Worm (Caenorhabditis elegans) whole organism, L1 larva: ENCODE results near the gene Y62H9A.9.

Experiments used
- C16A3.4 ChIP-seq: fragments of 150-350 bp; optimal IDR thresholded peaks from 2 replicates; lab custom pipeline; 2014; ENCODE audit warnings: missing biosample characterization, missing genetic modification characterization
- C34B4.2 ChIP-seq: sonication (generic microtip); optimal IDR thresholded peaks from 2 replicates; lab custom pipeline; 2017; ENCODE audit warnings: mild to moderate bottlenecking, missing genetic modification characterization, missing compliant biosample characterization
- Y116A8C.19 ChIP-seq: sonication (generic microtip); optimal IDR thresholded peaks from 2 replicates; lab custom pipeline; 2016; ENCODE audit warnings: missing compliant biosample characterization, missing genetic modification characterization, borderline replicate concordance
- aha-1 ChIP-seq: fragments of 150-350 bp; optimal IDR thresholded peaks from 2 replicates; lab custom pipeline; 2014; ENCODE audit warnings: missing biosample characterization, missing genetic modification characterization
- alr-1 ChIP-seq: fragments of 200-800 bp; sonication (Bioruptor generic); optimal IDR thresholded peaks from 2 replicates; lab custom pipeline; 2018; ENCODE audit warnings: borderline replicate concordance, mild to moderate bottlenecking, missing genetic modification characterization, missing compliant biosample characterization
- aly-2 ChIP-seq: fragments of 150-350 bp; optimal IDR thresholded peaks from 2 replicates; lab custom pipeline; 2014; ENCODE audit warnings: missing biosample characterization, missing genetic modification characterization
- ama-1 ChIP-seq: fragments of 150-350 bp; optimal IDR thresholded peaks from 2 replicates; lab custom pipeline; 2014
- blmp-1 ChIP-seq: fragments of 150-350 bp; optimal IDR thresholded peaks from 2 replicates; lab custom pipeline; 2014; ENCODE audit warnings: missing biosample characterization, missing genetic modification characterization
- ceh-63 ChIP-seq: fragments of 200-800 bp; sonication (Bioruptor generic); optimal IDR thresholded peaks from 2 replicates; lab custom pipeline; 2018; ENCODE audit warnings: mild to moderate bottlenecking, missing genetic modification characterization, missing compliant biosample characterization
- ceh-82 ChIP-seq, 3 experiments: fragments of 150-350 bp in 1 of 3; sonication (generic microtip) in 2 of 3; optimal IDR thresholded peaks; 2 replicates each; lab custom pipeline; 2014 to 2017; ENCODE audit warnings: missing biosample characterization in 3 of 3, missing genetic modification characterization in 3 of 3
- ceh-88 ChIP-seq: fragments of 200-800 bp; sonication (Bioruptor generic); IDR thresholded peaks from 2 replicates; pipeline ENCODE4 v1.3.6; 2022; ENCODE audit warnings: missing genetic modification characterization, missing compliant biosample characterization
- ceh-90 ChIP-seq: sonication (generic microtip); optimal IDR thresholded peaks from 2 replicates; lab custom pipeline; 2016; ENCODE audit warnings: missing genetic modification characterization, missing compliant biosample characterization
- dsc-1 ChIP-seq: sonication (generic microtip); optimal IDR thresholded peaks from 2 replicates; lab custom pipeline; 2016; ENCODE audit warnings: mild to moderate bottlenecking, missing genetic modification characterization, missing compliant biosample characterization
- efl-1 ChIP-seq, 4 experiments: fragments of 150-350 bp; optimal IDR thresholded peaks in 3 of 4; peaks in 1 of 4; 1 replicate in 1 of 4; 2 replicates in 3 of 4; lab custom pipeline; 2014; ENCODE audit warnings: missing biosample characterization in 2 of 4, missing genetic modification characterization in 2 of 4, missing genetic modification reagents in 2 of 4
- elt-3 ChIP-seq, 6 experiments: fragments of 150-350 bp in 1 of 6; sonication (generic microtip); optimal IDR thresholded peaks; 2 replicates each; lab custom pipeline; 2017 to 2018; ENCODE audit warnings: missing biosample characterization in 6 of 6, missing genetic modification characterization in 6 of 6, inconsistent platforms in 1 of 6
- ets-5 ChIP-seq: fragments of 200-800 bp; sonication (Bioruptor generic); IDR thresholded peaks from 2 replicates; pipeline ENCODE4 v1.3.6; 2022; ENCODE audit warnings: missing genetic modification characterization, missing compliant biosample characterization
- fkh-4 ChIP-seq: sonication (generic microtip); optimal IDR thresholded peaks from 2 replicates; lab custom pipeline; 2016; ENCODE audit warnings: missing compliant biosample characterization, missing genetic modification characterization, borderline replicate concordance
- fkh-8 ChIP-seq: sonication (generic microtip); optimal IDR thresholded peaks from 2 replicates; lab custom pipeline; 2016; ENCODE audit warnings: mild to moderate bottlenecking, missing genetic modification characterization, missing compliant biosample characterization
- fos-1 ChIP-seq: fragments of 150-350 bp; optimal IDR thresholded peaks from 2 replicates; lab custom pipeline; 2014; ENCODE audit warnings: missing biosample characterization, missing genetic modification characterization
- grh-1 ChIP-seq: fragments of 200-800 bp; sonication (Bioruptor generic); IDR thresholded peaks from 2 replicates; pipeline ENCODE4 v1.3.6; 2022; ENCODE audit warnings: missing genetic modification reagents, missing genetic modification characterization, missing compliant biosample characterization
- hpl-2 ChIP-seq: fragments of 150-350 bp; optimal IDR thresholded peaks from 2 replicates; lab custom pipeline; 2014; ENCODE audit warnings: missing biosample characterization, missing genetic modification reagents, missing genetic modification characterization
- isw-1 ChIP-seq: fragments of 200-800 bp; sonication (Bioruptor generic); IDR thresholded peaks from 2 replicates; pipeline ENCODE4 v1.3.6; 2022; ENCODE audit warnings: missing genetic modification characterization, missing compliant biosample characterization
- lin-13 ChIP-seq: fragments of 150-350 bp; optimal IDR thresholded peaks from 2 replicates; lab custom pipeline; 2014; ENCODE audit warnings: missing biosample characterization, missing genetic modification reagents, missing genetic modification characterization
- lin-35 ChIP-seq, 2 experiments: fragments of 150-350 bp; optimal IDR thresholded peaks; 2 replicates each; lab custom pipeline; 2014; ENCODE audit warnings: missing biosample characterization in 2 of 2, missing genetic modification characterization in 2 of 2, missing genetic modification reagents in 2 of 2
- lin-39 ChIP-seq: fragments of 150-350 bp; optimal IDR thresholded peaks from 2 replicates; lab custom pipeline; 2014; ENCODE audit warnings: missing biosample characterization, missing genetic modification reagents, missing genetic modification characterization
- mab-9 ChIP-seq: fragments of 200-800 bp; sonication (Bioruptor generic); IDR thresholded peaks from 2 replicates; pipeline ENCODE4 v1.3.6; 2022; ENCODE audit warnings: missing genetic modification reagents, missing genetic modification characterization, missing compliant biosample characterization
- mdl-1 ChIP-seq, 2 experiments: fragments of 150-350 bp; optimal IDR thresholded peaks; 2 replicates each; lab custom pipeline; 2014 to 2017; ENCODE audit warnings: missing biosample characterization in 2 of 2, missing genetic modification characterization in 2 of 2, inconsistent platforms in 1 of 2
- mep-1 ChIP-seq: fragments of 150-350 bp; optimal IDR thresholded peaks from 2 replicates; lab custom pipeline; 2014; ENCODE audit warnings: missing biosample characterization, missing genetic modification characterization
- nhr-12 ChIP-seq: sonication (generic microtip); optimal IDR thresholded peaks from 2 replicates; lab custom pipeline; 2017; ENCODE audit warnings: missing biosample characterization, missing genetic modification characterization
- nhr-19 ChIP-seq: fragments of 200-800 bp; sonication (Bioruptor generic); conservative IDR thresholded peaks from 2 replicates; pipeline ENCODE4 v1.3.6; 2022; ENCODE audit warnings: missing genetic modification characterization, missing compliant biosample characterization
- nhr-20 ChIP-seq: sonication (generic microtip); optimal IDR thresholded peaks from 2 replicates; lab custom pipeline; 2016; ENCODE audit warnings: mild to moderate bottlenecking, missing genetic modification characterization, missing compliant biosample characterization
- nhr-237 ChIP-seq: fragments of 150-350 bp; optimal IDR thresholded peaks from 2 replicates; lab custom pipeline; 2014; ENCODE audit warnings: missing biosample characterization, missing genetic modification characterization
- nhr-28 ChIP-seq: fragments of 150-350 bp; optimal IDR thresholded peaks from 2 replicates; lab custom pipeline; 2014; ENCODE audit warnings: missing biosample characterization, missing genetic modification characterization
- nhr-47 ChIP-seq: sonication (generic microtip); optimal IDR thresholded peaks from 2 replicates; lab custom pipeline; 2016; ENCODE audit warnings: mild to moderate bottlenecking, missing genetic modification characterization, moderate library complexity, missing compliant biosample characterization
- nhr-71 ChIP-seq: sonication (generic microtip); optimal IDR thresholded peaks from 2 replicates; lab custom pipeline; 2016; ENCODE audit warnings: mild to moderate bottlenecking, missing genetic modification characterization, moderate library complexity, missing compliant biosample characterization
- nhr-84 ChIP-seq: sonication (generic microtip); optimal IDR thresholded peaks from 2 replicates; lab custom pipeline; 2017; ENCODE audit warnings: missing biosample characterization, missing genetic modification characterization
- nhr-85 ChIP-seq: sonication (generic microtip); peaks from one replicate; lab custom pipeline; 2016; ENCODE audit warnings: missing genetic modification characterization, inconsistent platforms, missing compliant biosample characterization
- nhr-90 ChIP-seq: sonication (generic microtip); optimal IDR thresholded peaks from 2 replicates; lab custom pipeline; 2016; ENCODE audit warnings: mild to moderate bottlenecking, missing genetic modification characterization, missing compliant biosample characterization; ENCODE audit not compliant: poor library complexity
- pag-3 ChIP-seq: sonication (generic microtip); optimal IDR thresholded peaks from 2 replicates; lab custom pipeline; 2017; ENCODE audit warnings: missing genetic modification characterization, mild to moderate bottlenecking, missing compliant biosample characterization, antibody characterized with exemption, borderline replicate concordance; ENCODE audit not compliant: insufficient read depth
- pax-3 ChIP-seq: fragments of 200-800 bp; sonication (Bioruptor generic); optimal IDR thresholded peaks from 2 replicates; lab custom pipeline; 2018; ENCODE audit warnings: mild to moderate bottlenecking, missing genetic modification characterization, moderate library complexity, missing compliant biosample characterization
- rnt-1 ChIP-seq: sonication (generic microtip); optimal IDR thresholded peaks from 2 replicates; lab custom pipeline; 2016; ENCODE audit warnings: mild to moderate bottlenecking, missing genetic modification characterization, moderate library complexity, missing compliant biosample characterization
- snu-23 ChIP-seq: sonication (generic microtip); optimal IDR thresholded peaks from 2 replicates; lab custom pipeline; 2016; ENCODE audit warnings: missing genetic modification characterization, missing compliant biosample characterization
- sox-4 ChIP-seq: sonication (generic microtip); optimal IDR thresholded peaks from 2 replicates; lab custom pipeline; 2016; ENCODE audit warnings: missing genetic modification characterization, missing compliant biosample characterization
- sptf-1 ChIP-seq: fragments of 150-350 bp; optimal IDR thresholded peaks from 2 replicates; lab custom pipeline; 2014; ENCODE audit warnings: missing biosample characterization, missing genetic modification characterization
- swsn-7 ChIP-seq: sonication (generic microtip); optimal IDR thresholded peaks from 2 replicates; lab custom pipeline; 2016; ENCODE audit warnings: missing genetic modification characterization, missing compliant biosample characterization
- tlp-1 ChIP-seq: fragments of 150-350 bp; optimal IDR thresholded peaks from 2 replicates; lab custom pipeline; 2014; ENCODE audit warnings: missing biosample characterization, missing genetic modification characterization
- unc-62 ChIP-seq: fragments of 150-350 bp; optimal IDR thresholded peaks from 2 replicates; lab custom pipeline; 2014; ENCODE audit warnings: missing biosample characterization, missing genetic modification reagents, missing genetic modification characterization
- unc-86 ChIP-seq: sonication (generic microtip); optimal IDR thresholded peaks from 2 replicates; lab custom pipeline; 2016; ENCODE audit warnings: missing genetic modification characterization, missing compliant biosample characterization
- ztf-4 ChIP-seq: fragments of 150-350 bp; optimal IDR thresholded peaks from 2 replicates; lab custom pipeline; 2014; ENCODE audit warnings: missing biosample characterization, missing genetic modification characterization

Gene Y62H9A.9

DNA sequence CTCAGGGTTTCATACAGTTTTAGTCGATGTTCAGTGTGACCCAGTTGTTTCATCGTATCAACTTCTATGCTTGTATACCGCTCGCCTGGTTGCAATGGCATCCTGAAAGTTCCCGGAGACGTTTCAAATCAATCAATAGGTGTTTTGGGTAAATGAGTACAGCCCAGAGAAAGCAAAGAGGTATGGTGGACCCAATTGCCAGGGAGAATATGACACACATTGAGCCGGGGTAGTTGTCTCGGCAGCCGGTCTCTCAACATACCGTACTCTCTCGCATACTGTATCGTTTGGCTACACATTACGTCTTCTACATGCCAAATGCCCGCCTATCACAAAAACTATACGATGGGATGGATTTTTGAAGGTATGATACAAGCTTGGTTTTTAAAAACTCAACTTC lies at the start of gene Y62H9A.9:
TSS of gene Y62H9A.9 (minus strand) at position 101 of the 400 bp plus-strand sequence.
- TF ChIP-seq ets-5 (0 out of 2 replicates have a peak, but pooled peaks have one; percentile 48), pax-3 (tag; lab: Kevin White, UChicago) (no peak)
- TF ChIP-seq, all 84 proteins: peak for 1

DNA sequence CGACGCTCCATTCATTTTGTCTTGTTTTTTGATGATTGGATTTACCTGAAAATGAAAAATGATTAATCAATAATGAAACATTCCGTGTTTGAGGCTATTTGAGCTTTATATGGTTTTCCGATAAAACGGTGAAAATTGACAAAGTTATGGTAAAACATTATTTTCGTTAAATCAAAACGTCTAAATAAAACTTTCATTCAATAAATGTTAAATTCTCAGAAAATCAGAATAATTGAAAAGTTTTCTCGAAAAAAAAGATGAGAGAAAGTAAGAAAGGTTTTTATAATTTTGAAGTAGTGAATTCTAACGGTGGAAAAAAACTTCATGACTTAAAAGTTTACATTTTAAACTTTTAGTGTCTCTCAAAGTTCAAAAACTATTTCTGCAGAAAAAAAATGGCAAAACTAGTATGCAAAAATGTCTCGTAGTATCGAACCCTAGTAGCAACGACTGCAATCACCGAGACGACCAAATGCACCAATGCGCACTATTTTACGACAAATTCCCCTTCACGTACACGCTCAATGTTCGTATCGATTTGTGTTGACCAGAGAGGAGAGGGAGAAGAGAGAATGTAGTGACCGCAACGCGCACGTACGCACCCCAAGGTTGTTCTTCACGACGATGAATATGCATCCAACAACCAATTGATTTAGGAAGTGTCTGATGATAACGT lies 49.0 kb upstream of the Y62H9A.9 start, which contains the start of gene nfya-1:
TSS of gene nfya-1 (minus strand) at position 51 of the 676 bp plus-strand sequence.
- TF ChIP-seq lin-35 (GFP tag; optimal IDR thresholded peaks at IDR 0.05; lab: Kevin White, UChicago), result peak; percentile 45 to 77
- TF ChIP-seq mab-9, result no peak
- TF ChIP-seq Y116A8C.19 (tag; lab: Kevin White, UChicago), result no peak
- TF ChIP-seq C16A3.4 (tag; lab: Kevin White, UChicago), result peak; percentile 47
- TF ChIP-seq dsc-1 (tag; lab: Kevin White, UChicago), result peak; percentile 24
- peak; percentile 43 for TF ChIP-seq swsn-7
- TF ChIP-seq rnt-1 (tag; lab: Kevin White, UChicago), result peak; percentile 64
- peak in 1 of 2 experiments; percentile 35 for TF ChIP-seq mdl-1 (tag; optimal IDR thresholded peaks at IDR 0.05; lab: Kevin White, UChicago)
- no peak for TF ChIP-seq lin-13 (GFP tag; lab: Kevin White, UChicago)
- TF ChIP-seq aha-1, result no peak
- no peak for TF ChIP-seq nhr-237 (tag; lab: Kevin White, UChicago)
- peak in 1 of 6 experiments; percentile 64 for TF ChIP-seq elt-3 (tag; optimal IDR thresholded peaks at IDR 0.05; lab: Kevin White, UChicago)
- peak; percentile 50 for TF ChIP-seq nhr-20 (tag; lab: Kevin White, UChicago)
- no peak for TF ChIP-seq nhr-12 (tag; lab: Kevin White, UChicago)
- TF ChIP-seq ama-1 (lab: Kevin White, UChicago), result no peak
- peak; percentile 37 for TF ChIP-seq nhr-90 (tag; lab: Kevin White, UChicago)
- TF ChIP-seq fkh-8 (tag; lab: Kevin White, UChicago), result no peak
- no peak for TF ChIP-seq pag-3
- no peak for TF ChIP-seq isw-1
- no peak for TF ChIP-seq grh-1 (GFP tag; lab: Robert Waterston, UW)
- no peak for TF ChIP-seq unc-62 (GFP tag; lab: Kevin White, UChicago)
- no peak for TF ChIP-seq pax-3 (tag; lab: Kevin White, UChicago)
- TF ChIP-seq unc-86 (tag; lab: Kevin White, UChicago), result peak; percentile 33
- TF ChIP-seq sox-4, result no peak
- peak; percentile 84 for TF ChIP-seq mep-1 (tag; lab: Kevin White, UChicago)
- no peak for TF ChIP-seq ets-5
- peak in 2 of 3 experiments; percentile 23 to 79 for TF ChIP-seq ceh-82 (tag; optimal IDR thresholded peaks at IDR 0.05; lab: Kevin White, UChicago)
- peak; percentile 73 for TF ChIP-seq blmp-1 (tag; lab: Kevin White, UChicago)
- TF ChIP-seq lin-39, result no peak
- TF ChIP-seq aly-2, result no peak
- no peak for TF ChIP-seq fkh-4 (tag; lab: Kevin White, UChicago)
- no peak for TF ChIP-seq fos-1
- TF ChIP-seq tlp-1 (tag; lab: Kevin White, UChicago), result no peak
- no peak for TF ChIP-seq C34B4.2 (tag; lab: Kevin White, UChicago)
- no peak for TF ChIP-seq ztf-4 (tag; lab: Kevin White, UChicago)
- TF ChIP-seq nhr-19 (GFP tag; lab: Robert Waterston, UW), result peak; percentile 25; the same call in 1 of the 2 replicates
- no peak for TF ChIP-seq hpl-2 (GFP tag; lab: Kevin White, UChicago)
- TF ChIP-seq nhr-84, result no peak
- TF ChIP-seq nhr-71, result peak; percentile 45
- TF ChIP-seq nhr-85 (tag; lab: Kevin White, UChicago), result no peak
- no peak for TF ChIP-seq alr-1 (tag; lab: Kevin White, UChicago)
- TF ChIP-seq snu-23 (GFP tag; lab: Kevin White, UChicago), result peak; percentile 73
- TF ChIP-seq ceh-88 (GFP tag; lab: Robert Waterston, UW), result no peak
- TF ChIP-seq ceh-90 (tag; lab: Kevin White, UChicago), result no peak
- no peak for TF ChIP-seq ceh-63 (GFP tag; lab: Kevin White, UChicago)
- TF ChIP-seq efl-1 (optimal IDR thresholded peaks at IDR 0.05; lab: Kevin White, UChicago), result peak; percentile 25 to 34
- TF ChIP-seq efl-1 (GFP tag; optimal IDR thresholded peaks at IDR 0.05 in 1 of 2; lab: Kevin White, UChicago), result peak in 1 of 2 experiments; percentile 90
- TF ChIP-seq sptf-1 (tag; lab: Kevin White, UChicago), result no peak
- TF ChIP-seq nhr-28 (tag; lab: Kevin White, UChicago), result no peak
- TF ChIP-seq nhr-47 (tag; lab: Kevin White, UChicago), result peak; percentile 62
